Worm (Caenorhabditis elegans): ENCODE data around the gene clec-257.

DNA sequence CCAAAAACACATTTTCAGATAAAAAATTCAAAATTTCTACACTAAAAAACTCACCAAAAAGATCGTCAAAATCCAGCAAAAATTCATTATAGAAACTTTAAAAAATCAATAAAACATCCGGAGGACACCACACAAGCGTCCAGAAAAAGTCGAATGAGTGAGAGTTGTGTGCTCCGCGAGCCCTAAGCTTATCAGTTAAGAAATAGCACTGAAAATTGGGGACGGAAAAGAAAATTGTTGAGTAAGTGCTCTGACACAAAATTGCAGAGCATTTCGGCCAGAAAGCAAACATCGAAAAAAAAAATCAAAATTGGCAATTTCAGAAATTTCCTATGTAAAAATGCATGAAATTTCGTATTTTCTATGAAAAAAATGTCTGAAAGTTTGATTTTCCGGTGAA is 35.2 kb upstream of the clec-257 start:
- TF ChIP-seq nhr-11 (tag; optimal IDR thresholded peaks at IDR 0.05): no peak
- TF ChIP-seq nhr-237 (tag; optimal IDR thresholded peaks at IDR 0.05): no peak
- no peak for TF ChIP-seq aly-2 (tag; optimal IDR thresholded peaks at IDR 0.05)
- TF ChIP-seq nhr-77 (tag; optimal IDR thresholded peaks at IDR 0.05): no peak
- no peak for TF ChIP-seq pqm-1 (tag; optimal IDR thresholded peaks at IDR 0.05)
- no peak for TF ChIP-seq ceh-44 (GFP tag; IDR thresholded peaks at IDR 0.05)
- TF ChIP-seq jun-1 (tag; optimal IDR thresholded peaks at IDR 0.05): no peak

All from whole organism, L4 larva.